Fruit fly (Drosophila melanogaster) whole organism, embryonic: ENCODE data around the gene yellow-e2.

Experiments used
- Atf3 ChIP-seq: fragments of 200-800 bp; sonication (Bioruptor generic); optimal IDR thresholded peaks from 3 replicates; lab custom pipeline; 2016; ENCODE audit warnings: missing biosample characterization, missing genetic modification characterization
- C15 ChIP-seq: fragments of 200-800 bp; sonication (Bioruptor generic); IDR thresholded peaks from 3 replicates; pipeline ENCODE4 v1.3.6; 2022; ENCODE audit warnings: missing biosample characterization, missing genetic modification characterization
- CG10209 ChIP-seq: fragments of 200-800 bp; sonication (Bioruptor generic); optimal IDR thresholded peaks from 3 replicates; lab custom pipeline; 2017; ENCODE audit warnings: missing biosample characterization, mild to moderate bottlenecking, missing genetic modification characterization, missing genetic modification reagents
- CG11398 ChIP-seq: fragments of 200-800 bp; sonication (Bioruptor generic); optimal IDR thresholded peaks from 2 replicates; lab custom pipeline; 2016; ENCODE audit warnings: missing biosample characterization, missing genetic modification characterization
- CG11504 ChIP-seq: fragments of 200-800 bp; sonication (Bioruptor generic); optimal IDR thresholded peaks from 3 replicates; lab custom pipeline; 2019; ENCODE audit warnings: missing biosample characterization, mild to moderate bottlenecking, missing genetic modification characterization, moderate library complexity
- CG12071 ChIP-seq: fragments of 200-800 bp; sonication (Bioruptor generic); optimal IDR thresholded peaks from 3 replicates; lab custom pipeline; 2018; ENCODE audit warnings: missing biosample characterization, mild to moderate bottlenecking, missing genetic modification characterization
- CG12155 ChIP-seq: fragments of 200-800 bp; sonication (Bioruptor generic); optimal IDR thresholded peaks from 3 replicates; lab custom pipeline; 2016; ENCODE audit warnings: missing biosample characterization, missing genetic modification characterization
- CG1233 ChIP-seq: fragments of 200-800 bp; sonication (Bioruptor generic); optimal IDR thresholded peaks from 4 replicates; lab custom pipeline; 2018; ENCODE audit warnings: missing biosample characterization, mild to moderate bottlenecking, missing genetic modification characterization
- CG12659 ChIP-seq: fragments of 200-800 bp; sonication (Bioruptor generic); optimal IDR thresholded peaks from 3 replicates; lab custom pipeline; 2017; ENCODE audit warnings: mild to moderate bottlenecking, missing biosample characterization, missing genetic modification reagents, missing genetic modification characterization
- CG12942 ChIP-seq: fragments of 200-800 bp; sonication (Bioruptor generic); optimal IDR thresholded peaks from 3 replicates; lab custom pipeline; 2016; ENCODE audit warnings: missing biosample characterization, missing genetic modification characterization
- CG14050 ChIP-seq: fragments of 200-800 bp; sonication (Bioruptor generic); IDR thresholded peaks from 3 replicates; pipeline ENCODE4 v1.3.6; 2022; ENCODE audit warnings: missing biosample characterization, missing genetic modification characterization
- CG16815 ChIP-seq: fragments of 200-800 bp; sonication (Bioruptor generic); optimal IDR thresholded peaks from 3 replicates; lab custom pipeline; 2017; ENCODE audit warnings: missing biosample characterization, mild to moderate bottlenecking, missing genetic modification characterization
- CG17802 ChIP-seq: fragments of 200-800 bp; sonication (Bioruptor generic); optimal IDR thresholded peaks from 2 replicates; lab custom pipeline; 2018; ENCODE audit warnings: missing biosample characterization, mild to moderate bottlenecking, missing genetic modification characterization, moderate library complexity
- CG18011 ChIP-seq: fragments of 200-800 bp; sonication (Bioruptor generic); optimal IDR thresholded peaks from 2 replicates; lab custom pipeline; 2017; ENCODE audit warnings: missing biosample characterization, missing genetic modification characterization, mild to moderate bottlenecking, moderate library complexity, missing genotype
- CG2875 ChIP-seq: fragments of 200-800 bp; sonication (Bioruptor generic); optimal IDR thresholded peaks from 2 replicates; lab custom pipeline; 2017; ENCODE audit warnings: missing biosample characterization, mild to moderate bottlenecking, missing genetic modification characterization, missing genetic modification reagents
- CG30403 ChIP-seq: fragments of 200-800 bp; sonication (Bioruptor generic); optimal IDR thresholded peaks from 3 replicates; lab custom pipeline; 2016; ENCODE audit warnings: missing biosample characterization, missing genetic modification characterization
- CG4328 ChIP-seq: fragments of 200-800 bp; sonication (Bioruptor generic); optimal IDR thresholded peaks from 3 replicates; lab custom pipeline; 2017; ENCODE audit warnings: missing biosample characterization, missing genetic modification reagents, missing genetic modification characterization
- CG6854 ChIP-seq: fragments of 200-800 bp; sonication (Bioruptor generic); optimal IDR thresholded peaks from 3 replicates; lab custom pipeline; 2017; ENCODE audit warnings: missing biosample characterization, mild to moderate bottlenecking, missing genetic modification characterization
- CG8089 ChIP-seq: fragments of 200-800 bp; sonication (Bioruptor generic); optimal IDR thresholded peaks from 3 replicates; lab custom pipeline; 2016; ENCODE audit warnings: missing biosample characterization, missing genetic modification characterization
- CG8478 ChIP-seq: fragments of >200 bp; optimal IDR thresholded peaks from 2 replicates; lab custom pipeline; 2018
- CG8765 ChIP-seq: fragments of 200-800 bp; sonication (Bioruptor generic); IDR thresholded peaks from 2 replicates; pipeline ENCODE4 v1.3.6; 2022; ENCODE audit warnings: missing biosample characterization, missing genetic modification characterization
- CG9437 ChIP-seq: fragments of 200-800 bp; sonication (Bioruptor generic); optimal IDR thresholded peaks from 2 replicates; lab custom pipeline; 2018; ENCODE audit warnings: missing biosample characterization, mild to moderate bottlenecking, missing genetic modification characterization
- CG9932 ChIP-seq: fragments of 200-800 bp; sonication (Bioruptor generic); IDR thresholded peaks from 2 replicates; pipeline ENCODE4 v1.3.6; 2022; ENCODE audit warnings: missing biosample characterization, missing genetic modification characterization
- D ChIP-seq, 2 experiments: fragments of 200-800 bp in 1 of 2; fragments of >200 bp in 1 of 2; sonication (Bioruptor generic) in 1 of 2; optimal IDR thresholded peaks; 2 replicates in 1 of 2; 3 replicates in 1 of 2; lab custom pipeline; 2017; ENCODE audit warnings: mild to moderate bottlenecking in 1 of 2, missing biosample characterization in 1 of 2, missing genetic modification characterization in 1 of 2, missing genetic modification reagents in 1 of 2
- Dbx ChIP-seq: fragments of 200-800 bp; sonication (Bioruptor generic); IDR thresholded peaks from 3 replicates; pipeline ENCODE4 v1.3.6; 2022; ENCODE audit warnings: missing biosample characterization, missing genetic modification characterization
- Fer3 ChIP-seq: fragments of 200-800 bp; sonication (Bioruptor generic); optimal IDR thresholded peaks from 2 replicates; lab custom pipeline; 2018; ENCODE audit warnings: missing biosample characterization, mild to moderate bottlenecking, missing genetic modification characterization, moderate library complexity
- Hey ChIP-seq: fragments of 200-800 bp; sonication (Bioruptor generic); optimal IDR thresholded peaks from 3 replicates; lab custom pipeline; 2018; ENCODE audit warnings: missing biosample characterization, mild to moderate bottlenecking, missing genetic modification characterization
- Hmr ChIP-seq: fragments of 200-800 bp; sonication (Bioruptor generic); optimal IDR thresholded peaks from 3 replicates; lab custom pipeline; 2017; ENCODE audit warnings: mild to moderate bottlenecking, missing biosample characterization, missing genetic modification reagents, missing genetic modification characterization
- Hr39 ChIP-seq: fragments of >200 bp; optimal IDR thresholded peaks from 2 replicates; lab custom pipeline; 2017
- Lim3 ChIP-seq: fragments of 200-800 bp; sonication (Bioruptor generic); IDR thresholded peaks from 2 replicates; pipeline ENCODE4 v1.3.6; 2022; ENCODE audit warnings: missing biosample characterization, missing genetic modification characterization
- Mrtf ChIP-seq: fragments of 200-800 bp; sonication (Bioruptor generic); IDR thresholded peaks from 3 replicates; pipeline ENCODE4 v1.3.6; 2022; ENCODE audit warnings: missing biosample characterization, missing genetic modification characterization
- Nf-YB ChIP-seq: fragments of 200-800 bp; sonication (Bioruptor generic); optimal IDR thresholded peaks from 3 replicates; lab custom pipeline; 2019; ENCODE audit warnings: missing biosample characterization, mild to moderate bottlenecking, missing genetic modification characterization, moderate library complexity
- Rx ChIP-seq: fragments of 200-800 bp; sonication (Bioruptor generic); IDR thresholded peaks from 2 replicates; pipeline ENCODE4 v1.3.6; 2022; ENCODE audit warnings: missing biosample characterization, missing genetic modification characterization
- Sox100B ChIP-seq: fragments of 200-800 bp; sonication (Bioruptor generic); optimal IDR thresholded peaks from 3 replicates; lab custom pipeline; 2018; ENCODE audit warnings: missing biosample characterization, mild to moderate bottlenecking, missing genetic modification characterization
- Xrp1 ChIP-seq: fragments of 200-800 bp; sonication (Bioruptor generic); IDR thresholded peaks from 2 replicates; pipeline ENCODE4 v1.3.6; 2022; ENCODE audit warnings: missing biosample characterization, missing genetic modification characterization
- ab ChIP-seq: fragments of 200-800 bp; sonication (Bioruptor generic); optimal IDR thresholded peaks from 2 replicates; lab custom pipeline; 2016; ENCODE audit warnings: missing biosample characterization, missing genetic modification characterization
- chif ChIP-seq, 2 experiments: fragments of 200-800 bp; sonication (Bioruptor generic); optimal IDR thresholded peaks; 3 replicates each; lab custom pipeline; 2016; ENCODE audit warnings: missing biosample characterization in 2 of 2, missing genetic modification characterization in 2 of 2
- chinmo ChIP-seq: fragments of 200-800 bp; sonication (Bioruptor generic); IDR thresholded peaks from 4 replicates; pipeline ENCODE4 v1.3.6; 2022; ENCODE audit warnings: missing biosample characterization, missing genetic modification characterization; ENCODE audit not compliant: partially characterized antibody
- dmrt99B ChIP-seq: fragments of 200-800 bp; sonication (Bioruptor generic); optimal IDR thresholded peaks from 2 replicates; lab custom pipeline; 2018; ENCODE audit warnings: missing biosample characterization, mild to moderate bottlenecking, missing genetic modification characterization, moderate library complexity
- gcm ChIP-seq: fragments of 200-800 bp; sonication (Bioruptor generic); optimal IDR thresholded peaks from 2 replicates; lab custom pipeline; 2019; ENCODE audit warnings: missing biosample characterization, mild to moderate bottlenecking, missing genetic modification characterization, moderate library complexity
- gt ChIP-seq: fragments of 200-800 bp; sonication (Bioruptor generic); IDR thresholded peaks from 2 replicates; pipeline ENCODE4 v1.3.6; 2022; ENCODE audit warnings: missing biosample characterization, missing genetic modification characterization
- jumu ChIP-seq: fragments of 200-800 bp; sonication (Bioruptor generic); optimal IDR thresholded peaks from 3 replicates; lab custom pipeline; 2016; ENCODE audit warnings: missing biosample characterization, missing genetic modification characterization
- mirr ChIP-seq: fragments of 200-800 bp; sonication (Bioruptor generic); optimal IDR thresholded peaks from 3 replicates; lab custom pipeline; 2018; ENCODE audit warnings: missing biosample characterization, mild to moderate bottlenecking, missing genetic modification characterization
- nmo ChIP-seq: fragments of 200-800 bp; sonication (Bioruptor generic); optimal IDR thresholded peaks from 2 replicates; lab custom pipeline; 2018; ENCODE audit warnings: missing biosample characterization, mild to moderate bottlenecking, missing genetic modification characterization, moderate library complexity
- pnt ChIP-seq: fragments of 200-800 bp; sonication (Bioruptor generic); optimal IDR thresholded peaks from 3 replicates; lab custom pipeline; 2016; ENCODE audit warnings: missing biosample characterization, missing genetic modification characterization
- pzg ChIP-seq: fragments of 200-800 bp; sonication (Bioruptor generic); optimal IDR thresholded peaks from 3 replicates; lab custom pipeline; 2018; ENCODE audit warnings: missing biosample characterization, mild to moderate bottlenecking, missing genetic modification characterization, moderate library complexity
- slbo ChIP-seq: fragments of 200-800 bp; sonication (Bioruptor generic); IDR thresholded peaks from 2 replicates; pipeline ENCODE4 v1.3.6; 2022; ENCODE audit warnings: missing biosample characterization, missing genetic modification characterization
- so ChIP-seq: fragments of 200-800 bp; sonication (Bioruptor generic); IDR thresholded peaks from 3 replicates; pipeline ENCODE4 v1.3.6; 2022; ENCODE audit warnings: missing biosample characterization, missing genetic modification characterization
- stc ChIP-seq: fragments of 200-800 bp; sonication (Bioruptor generic); IDR thresholded peaks from 2 replicates; pipeline ENCODE4 v1.3.6; 2022; ENCODE audit warnings: missing biosample characterization, missing genetic modification characterization
- trh ChIP-seq: fragments of 200-800 bp; sonication (Bioruptor generic); optimal IDR thresholded peaks from 2 replicates; lab custom pipeline; 2016; ENCODE audit warnings: missing biosample characterization, missing genetic modification characterization

Gene yellow-e2

dm6 chr3R:13428341-13429040 lies 21.7 kb upstream of the yellow-e2 start (continued):
- TF ChIP-seq CG9932 (GFP tag; lab: Robert Waterston, UW) (peak; percentile 53), slbo (GFP tag; lab: Robert Waterston, UW) (peak; percentile 71), CG2875 (peak; percentile 36), Nf-YB (GFP tag; lab: Kevin White, UChicago) (peak; percentile 29), CG12942 (GFP tag; lab: Kevin White, UChicago) (peak; percentile 12), so (GFP tag; lab: Robert Waterston, UW) (peak; percentile 65; the same call in 1 of the 3 replicates), nmo (GFP tag; lab: Kevin White, UChicago) (peak; percentile 76), gt (GFP tag; lab: Robert Waterston, UW) (no peak), gcm (peak; percentile 53), Hr39 (lab: Kevin White, UChicago) (no peak), CG10209 (GFP tag; lab: Kevin White, UChicago) (peak; percentile 51), stc (GFP tag; lab: Robert Waterston, UW) (peak; percentile 74), jumu (peak; percentile 45), Xrp1 (GFP tag; lab: Robert Waterston, UW) (peak; percentile 83), CG8089 (GFP tag; lab: Kevin White, UChicago) (peak; percentile 25), Dbx (GFP tag; lab: Robert Waterston, UW) (peak; percentile 43; the same call in 1 of the 3 replicates), CG11504 (peak; percentile 76), CG6854 (GFP tag; lab: Kevin White, UChicago) (no peak), chif (GFP tag; optimal IDR thresholded peaks at IDR 0.05; lab: Kevin White, UChicago) (peak; percentile 44 to 71), CG12071 (peak; percentile 71), pnt (peak; percentile 42), D (optimal IDR thresholded peaks at IDR 0.05; lab: Kevin White, UChicago) (no peak), D (GFP tag; optimal IDR thresholded peaks at IDR 0.05; lab: Kevin White, UChicago) (peak; percentile 75), trh (GFP tag; lab: Kevin White, UChicago) (peak; percentile 21), CG18011 (GFP tag; lab: Kevin White, UChicago) (peak; percentile 11), CG16815 (peak; percentile 55), Hey (tag; lab: Kevin White, UChicago) (no peak), Lim3 (GFP tag; lab: Robert Waterston, UW) (no peak), CG11398 (GFP tag; lab: Kevin White, UChicago) (peak; percentile 44), CG1233 (GFP tag; lab: Kevin White, UChicago) (peak; percentile 61), CG8765 (GFP tag; lab: Robert Waterston, UW) (no peak), Atf3 (peak; percentile 32), CG8478 (lab: Kevin White, UChicago) (no peak), Fer3 (tag; lab: Kevin White, UChicago) (peak; percentile 53), dmrt99B (tag; lab: Kevin White, UChicago) (peak; percentile 80), CG9437 (peak; percentile 37), Sox100B (GFP tag; lab: Kevin White, UChicago) (peak; percentile 46), mirr (GFP tag; lab: Kevin White, UChicago) (no peak), Hmr (GFP tag; lab: Kevin White, UChicago) (peak; percentile 28), Rx (GFP tag; lab: Robert Waterston, UW) (peak; percentile 53), CG14050 (GFP tag; lab: Robert Waterston, UW) (peak; percentile 47; the same call in 2 of the 3 replicates), ab (GFP tag; lab: Kevin White, UChicago) (peak; percentile 2), CG4328 (GFP tag; lab: Kevin White, UChicago) (no peak), CG30403 (GFP tag; lab: Kevin White, UChicago) (peak; percentile 82), CG12155 (GFP tag; lab: Kevin White, UChicago) (peak; percentile 29), CG17802 (peak; percentile 18), CG12659 (GFP tag; lab: Kevin White, UChicago) (peak; percentile 51), pzg (GFP tag; lab: Kevin White, UChicago) (no peak), C15 (GFP tag; lab: Robert Waterston, UW) (no peak), Mrtf (GFP tag; lab: Robert Waterston, UW) (peak; percentile 59; the same call in 1 of the 3 replicates), chinmo (no peak)
